Worm (Caenorhabditis elegans): ENCODE measurements around the gene pcyt-1.

ce11 chrX:7583930-7584329 lies 11.8 kb downstream of the pcyt-1 start:
- no peak for TF ChIP-seq pha-4 (tag; optimal IDR thresholded peaks at IDR 0.05)
- TF ChIP-seq elt-1 (tag; optimal IDR thresholded peaks at IDR 0.05; ENCODE audit: borderline replicate concordance, insufficient read depth), result no peak
- TF ChIP-seq nhr-237 (tag; optimal IDR thresholded peaks at IDR 0.05), result no peak
- no peak for TF ChIP-seq unc-62 (GFP tag; optimal IDR thresholded peaks at IDR 0.05)
- no peak for TF ChIP-seq mep-1 (tag; optimal IDR thresholded peaks at IDR 0.05)
- TF ChIP-seq elt-3 (tag; optimal IDR thresholded peaks at IDR 0.05), result no peak
- TF ChIP-seq unc-120 (tag; optimal IDR thresholded peaks at IDR 0.05; ENCODE audit: poor library complexity, severe bottlenecking), result no peak
- no peak for TF ChIP-seq nhr-28 (tag; optimal IDR thresholded peaks at IDR 0.05)
- no peak for TF ChIP-seq ceh-83 (GFP tag; optimal IDR thresholded peaks at IDR 0.05)
- TF ChIP-seq ham-2 (GFP tag; optimal IDR thresholded peaks at IDR 0.05), result no peak
- no peak for TF ChIP-seq lsy-2 (tag; optimal IDR thresholded peaks at IDR 0.05)
- TF ChIP-seq mls-2 (tag; optimal IDR thresholded peaks at IDR 0.05), result no peak

Data from whole organism, mixed stage, embryonic.